Worm (Caenorhabditis elegans) whole organism, L4 larva: ENCODE data around the gene nfya-1.
A peak's percentile ranks its signal among the peaks of the same experiment; 100 is the strongest.

ENCODE experiments used
- D1046.2 ChIP-seq: fragments of 200-800 bp; sonication (Bioruptor generic); IDR thresholded peaks from 2 replicates; pipeline ENCODE4 v1.3.6; 2022; ENCODE audit warnings: missing genetic modification characterization, missing compliant biosample characterization
- F44E2.7 ChIP-seq: fragments of 200-800 bp; sonication (Bioruptor generic); IDR thresholded peaks from 2 replicates; pipeline ENCODE4 v2.1.2; 2022; ENCODE audit warnings: missing genetic modification characterization, missing compliant biosample characterization
- R02D3.7 ChIP-seq: fragments of 150-350 bp; sonication (generic microtip); optimal IDR thresholded peaks from 3 replicates; lab custom pipeline; 2014; ENCODE audit warnings: missing biosample characterization, missing genetic modification characterization
- Y105C5A.15 ChIP-seq: fragments of 200-800 bp; sonication (Bioruptor generic); IDR thresholded peaks from 2 replicates; pipeline ENCODE4 v1.3.6; 2022; ENCODE audit warnings: missing genetic modification characterization, missing compliant biosample characterization
- Y5F2A.4 ChIP-seq: fragments of 200-800 bp; sonication (Bioruptor generic); optimal IDR thresholded peaks from 2 replicates; lab custom pipeline; 2018; ENCODE audit warnings: mild to moderate bottlenecking, missing genetic modification characterization, missing compliant biosample characterization
- ZK546.5 ChIP-seq, 2 experiments: sonication (generic microtip); optimal IDR thresholded peaks; 2 replicates each; lab custom pipeline; 2017; ENCODE audit warnings: missing biosample characterization in 2 of 2, missing genetic modification characterization in 2 of 2
- aha-1 ChIP-seq: fragments of 150-350 bp; peaks from one replicate; lab custom pipeline; 2014; ENCODE audit warnings: missing biosample characterization, missing genetic modification characterization
- ama-1 ChIP-seq: fragments of 150-350 bp; optimal IDR thresholded peaks from 2 replicates; lab custom pipeline; 2014; ENCODE audit warnings: inconsistent platforms, mixed read lengths
- ceh-28 ChIP-seq: fragments of 150-350 bp; optimal IDR thresholded peaks from 2 replicates; lab custom pipeline; 2014; ENCODE audit warnings: missing biosample characterization, missing genetic modification reagents, missing genetic modification characterization
- ceh-32 ChIP-seq: sonication (generic microtip); optimal IDR thresholded peaks from 2 replicates; lab custom pipeline; 2016; ENCODE audit warnings: mild to moderate bottlenecking, missing genetic modification characterization, missing compliant biosample characterization; ENCODE audit not compliant: poor library complexity
- ceh-44 ChIP-seq: fragments of 200-800 bp; sonication (Bioruptor generic); IDR thresholded peaks from 2 replicates; pipeline ENCODE4 v1.3.6; 2022; ENCODE audit warnings: missing genetic modification reagents, missing genetic modification characterization, missing compliant biosample characterization
- daf-16 ChIP-seq, 3 experiments: sonication (generic microtip); optimal IDR thresholded peaks; 2 replicates each; lab custom pipeline; 2016 to 2017; ENCODE audit warnings: missing genetic modification characterization in 3 of 3, missing genetic modification reagents in 3 of 3, mild to moderate bottlenecking in 2 of 3, missing compliant biosample characterization in 2 of 3, missing biosample characterization in 1 of 3, moderate library complexity in 1 of 3
- dmd-6 ChIP-seq: fragments of 200-800 bp; sonication (Bioruptor generic); IDR thresholded peaks from 2 replicates; pipeline ENCODE4 v1.3.6; 2022; ENCODE audit warnings: missing genetic modification reagents, missing genetic modification characterization, missing compliant biosample characterization
- dmd-8 ChIP-seq: fragments of 200-800 bp; sonication (Bioruptor generic); IDR thresholded peaks from 2 replicates; pipeline ENCODE4 v1.3.6; 2022; ENCODE audit warnings: missing genetic modification characterization, missing compliant biosample characterization
- dpl-1 ChIP-seq: fragments of 150-350 bp; optimal IDR thresholded peaks from 2 replicates; lab custom pipeline; 2014; ENCODE audit warnings: missing biosample characterization, missing genetic modification reagents, missing genetic modification characterization
- dve-1 ChIP-seq: sonication (generic microtip); optimal IDR thresholded peaks from 2 replicates; lab custom pipeline; 2017; ENCODE audit warnings: antibody characterized with exemption, mild to moderate bottlenecking, missing genetic modification characterization, missing compliant biosample characterization; ENCODE audit not compliant: insufficient read depth
- egl-27 ChIP-seq: sonication (generic microtip); optimal IDR thresholded peaks from 3 replicates; lab custom pipeline; 2017; ENCODE audit warnings: missing biosample characterization, missing genetic modification reagents, missing genetic modification characterization
- gei-8 ChIP-seq: fragments of 200-800 bp; sonication (Bioruptor generic); optimal IDR thresholded peaks from 2 replicates; lab custom pipeline; 2018; ENCODE audit warnings: mild to moderate bottlenecking, missing genetic modification characterization, missing compliant biosample characterization
- hlh-11 ChIP-seq: fragments of 200-800 bp; sonication (Bioruptor generic); optimal IDR thresholded peaks from 2 replicates; lab custom pipeline; 2018; ENCODE audit warnings: mild to moderate bottlenecking, missing genetic modification characterization, missing compliant biosample characterization
- hlh-30 ChIP-seq: sonication (generic microtip); optimal IDR thresholded peaks from 2 replicates; lab custom pipeline; 2017; ENCODE audit warnings: antibody characterized with exemption, mild to moderate bottlenecking, missing genetic modification characterization, missing compliant biosample characterization; ENCODE audit not compliant: insufficient read depth
- lim-7 ChIP-seq: fragments of 200-800 bp; sonication (Bioruptor generic); IDR thresholded peaks from 2 replicates; pipeline ENCODE4 v1.3.6; 2022; ENCODE audit warnings: missing genetic modification characterization, missing compliant biosample characterization
- lin-15B ChIP-seq: fragments of 150-350 bp; sonication (generic microtip); optimal IDR thresholded peaks from 3 replicates; lab custom pipeline; 2014; ENCODE audit warnings: missing biosample characterization, missing genetic modification characterization
- lin-38 ChIP-seq: fragments of 200-800 bp; sonication (Bioruptor generic); IDR thresholded peaks from 2 replicates; pipeline ENCODE4 v1.3.6; 2022; ENCODE audit warnings: missing genetic modification reagents, missing genetic modification characterization, missing compliant biosample characterization
- lsy-2 ChIP-seq, 2 experiments: fragments of 150-350 bp in 1 of 2; sonication (generic microtip) in 1 of 2; optimal IDR thresholded peaks; 2 replicates each; lab custom pipeline; 2014 to 2017; ENCODE audit warnings: missing biosample characterization in 2 of 2, missing genetic modification characterization in 2 of 2
- mxl-2 ChIP-seq: fragments of 200-800 bp; sonication (Bioruptor generic); conservative IDR thresholded peaks from 2 replicates; pipeline ENCODE4 v1.3.6; 2022; ENCODE audit warnings: missing genetic modification reagents, missing genetic modification characterization, missing compliant biosample characterization
- nhr-10 ChIP-seq: fragments of 150-350 bp; optimal IDR thresholded peaks from 2 replicates; lab custom pipeline; 2014; ENCODE audit warnings: missing biosample characterization, missing genetic modification characterization
- nhr-111 ChIP-seq: fragments of 200-800 bp; sonication (Bioruptor generic); optimal IDR thresholded peaks from 2 replicates; lab custom pipeline; 2018; ENCODE audit warnings: mild to moderate bottlenecking, missing genetic modification characterization, missing compliant biosample characterization
- nhr-28 ChIP-seq: fragments of 150-350 bp; optimal IDR thresholded peaks from 2 replicates; lab custom pipeline; 2014; ENCODE audit warnings: missing biosample characterization, missing genetic modification characterization
- nhr-41 ChIP-seq: fragments of 200-800 bp; sonication (Bioruptor generic); IDR thresholded peaks from 2 replicates; pipeline ENCODE4 v1.3.6; 2022; ENCODE audit warnings: missing genetic modification reagents, missing genetic modification characterization, missing compliant biosample characterization
- nhr-48 ChIP-seq: sonication (generic microtip); optimal IDR thresholded peaks from 2 replicates; lab custom pipeline; 2016; ENCODE audit warnings: mild to moderate bottlenecking, missing genetic modification characterization, missing compliant biosample characterization
- nhr-76 ChIP-seq: fragments of 150-350 bp; optimal IDR thresholded peaks from 2 replicates; lab custom pipeline; 2014; ENCODE audit warnings: missing biosample characterization, missing genetic modification characterization
- nhr-77 ChIP-seq: fragments of 150-350 bp; optimal IDR thresholded peaks from 2 replicates; lab custom pipeline; 2014; ENCODE audit warnings: missing biosample characterization, missing genetic modification characterization
- pha-4 ChIP-seq, 2 experiments: fragments of 150-350 bp in 1 of 2; fragments of 200-800 bp in 1 of 2; sonication (Bioruptor generic) in 1 of 2; IDR thresholded peaks in 1 of 2; optimal IDR thresholded peaks in 1 of 2; 2 replicates each; pipeline versions ENCODE4 v1.3.6 to Lab custom; 2014 to 2022; ENCODE audit warnings: missing genetic modification characterization in 2 of 2, missing genetic modification reagents in 2 of 2, missing biosample characterization in 1 of 2, missing compliant biosample characterization in 1 of 2
- set-16 ChIP-seq: fragments of 200-800 bp; sonication (Bioruptor generic); IDR thresholded peaks from 2 replicates; pipeline ENCODE4 v1.3.6; 2022; ENCODE audit warnings: missing genetic modification reagents, missing genetic modification characterization, missing compliant biosample characterization
- spr-1 ChIP-seq: sonication (generic microtip); optimal IDR thresholded peaks from 2 replicates; lab custom pipeline; 2016; ENCODE audit warnings: mild to moderate bottlenecking, missing genetic modification characterization, missing compliant biosample characterization
- spr-3 ChIP-seq: fragments of 200-800 bp; sonication (Bioruptor generic); optimal IDR thresholded peaks from 2 replicates; lab custom pipeline; 2018; ENCODE audit warnings: mild to moderate bottlenecking, missing genetic modification characterization, missing compliant biosample characterization
- unc-39 ChIP-seq: sonication (generic microtip); optimal IDR thresholded peaks from 2 replicates; lab custom pipeline; 2017; ENCODE audit warnings: missing biosample characterization, missing genetic modification characterization
- unc-62 ChIP-seq, 3 experiments: fragments of 150-350 bp in 1 of 3; sonication (generic microtip); optimal IDR thresholded peaks in 2 of 3; peaks in 1 of 3; 1 replicate in 1 of 3; 2 replicates in 2 of 3; lab custom pipeline; 2014 to 2017; ENCODE audit warnings: missing biosample characterization in 3 of 3, missing genetic modification characterization in 3 of 3, missing genetic modification reagents in 3 of 3, missing genotype in 1 of 3
- vab-7 ChIP-seq: fragments of 200-800 bp; sonication (Bioruptor generic); IDR thresholded peaks from 2 replicates; pipeline ENCODE4 v1.3.6; 2022; ENCODE audit warnings: missing genetic modification reagents, missing genetic modification characterization, missing compliant biosample characterization
- ztf-7 ChIP-seq: fragments of 150-350 bp; optimal IDR thresholded peaks from 2 replicates; lab custom pipeline; 2014; ENCODE audit warnings: missing biosample characterization, missing genetic modification characterization

nfya-1 gene

ce11 chrX:11987900-11988364 lies 41.3 kb upstream of the nfya-1 start, which contains the start of gene C49F5.6:
TSS of gene C49F5.6 (plus strand) at chrX:11988314.
- TF ChIP-seq nhr-41 (GFP tag; lab: Robert Waterston, UW) (no peak), daf-16 (GFP tag; optimal IDR thresholded peaks at IDR 0.05; lab: Kevin White, UChicago) (peak in 1 of 2 experiments; percentile 28), daf-16 (tag; optimal IDR thresholded peaks at IDR 0.05; lab: Kevin White, UChicago) (no peak), nhr-111 (no peak), set-16 (GFP tag; lab: Robert Waterston, UW) (no peak), lin-15B (tag; lab: Kevin White, UChicago) (no peak), lsy-2 (tag; optimal IDR thresholded peaks at IDR 0.05; lab: Kevin White, UChicago) (no peak), dpl-1 (GFP tag; lab: Kevin White, UChicago) (no peak)

DNA sequence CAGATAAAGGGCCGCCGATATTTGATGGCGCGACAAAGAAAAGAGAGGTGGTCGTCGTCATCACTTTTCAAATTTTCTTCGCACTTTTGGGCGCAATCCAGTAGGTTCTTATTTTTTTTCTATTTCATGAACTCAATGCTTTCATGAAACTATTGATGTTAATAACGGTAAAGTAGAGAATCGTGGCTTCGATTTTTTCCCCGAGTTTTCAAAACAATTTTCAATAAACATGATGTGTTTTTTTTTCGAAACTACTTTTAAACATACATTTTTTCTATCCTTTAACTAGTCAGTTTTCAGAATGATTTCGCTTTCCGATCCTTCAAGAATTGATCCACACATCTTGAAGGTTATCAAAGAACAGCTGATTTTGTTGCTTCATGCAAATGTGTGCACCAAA lies 39.2 kb upstream of the nfya-1 start, which contains the start of gene C49F5.5:
Gene C49F5.5 (plus strand): TSS at position 301 of the 400 bp plus-strand sequence.
- TF ChIP-seq aha-1 (peak; percentile 35), egl-27 (tag; lab: Kevin White, UChicago) (no peak)

DNA sequence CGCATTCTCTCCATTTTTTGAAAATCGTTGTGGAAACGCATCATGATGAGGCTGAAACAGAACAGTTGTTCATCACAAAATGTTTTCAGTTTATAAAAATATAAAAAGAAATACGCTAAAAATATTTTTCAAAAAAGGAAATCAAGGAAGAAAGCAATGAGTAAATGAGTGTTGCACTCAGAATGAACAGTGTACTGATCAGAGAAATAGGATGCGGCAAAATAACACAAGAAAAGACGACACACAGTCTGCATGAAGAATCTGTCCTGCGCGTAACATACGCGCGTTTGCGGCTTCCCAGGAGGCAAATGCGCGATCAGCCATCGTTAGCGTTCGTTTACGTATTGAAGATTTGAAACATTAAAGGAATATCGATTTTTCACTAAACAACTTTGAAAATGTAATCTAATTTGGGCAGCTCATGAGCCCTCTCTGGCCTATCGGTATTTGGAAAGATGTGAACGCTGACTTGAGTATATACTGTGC lies 37.0 kb upstream of the nfya-1 start, which contains the start of gene C49F5.3:
Gene C49F5.3 (minus strand): TSS at position 51 of the 486 bp plus-strand sequence.
- no peak for TF ChIP-seq set-16 (GFP tag; lab: Robert Waterston, UW)
- TF ChIP-seq ZK546.5 (tag; optimal IDR thresholded peaks at IDR 0.05; lab: Kevin White, UChicago), result no peak
- TF ChIP-seq gei-8 (GFP tag; lab: Kevin White, UChicago), result no peak
- no peak for TF ChIP-seq dmd-6 (GFP tag; lab: Robert Waterston, UW)
- TF ChIP-seq R02D3.7 (tag; lab: Kevin White, UChicago), result no peak
- TF ChIP-seq spr-3 (GFP tag; lab: Kevin White, UChicago), result no peak
- TF ChIP-seq nhr-77, result no peak
- no peak for TF ChIP-seq unc-62 (GFP tag; optimal IDR thresholded peaks at IDR 0.05 in 1 of 2; lab: Kevin White, UChicago)
- no peak for TF ChIP-seq unc-62 (tag; optimal IDR thresholded peaks at IDR 0.05; lab: Kevin White, UChicago)
- no peak for TF ChIP-seq ceh-32
- TF ChIP-seq pha-4 (GFP tag; IDR thresholded peaks at IDR 0.05; lab: Robert Waterston, UW), result no peak
- TF ChIP-seq pha-4 (tag; optimal IDR thresholded peaks at IDR 0.05; lab: Kevin White, UChicago), result no peak
- TF ChIP-seq nhr-10 (tag; lab: Kevin White, UChicago), result no peak
- TF ChIP-seq, all 104 proteins: peak for 0

ce11 chrX:11982065-11982464 lies 35.4 kb upstream of the nfya-1 start, which contains the start of gene nhr-167:
TSS of gene nhr-167 (minus strand) at chrX:11982085.
- TF ChIP-seq vab-7 (GFP tag; lab: Robert Waterston, UW), result no peak
- no peak for TF ChIP-seq lim-7 (GFP tag; lab: Robert Waterston, UW)
- TF ChIP-seq dmd-8, result no peak
- no peak for TF ChIP-seq ztf-7 (tag; lab: Kevin White, UChicago)
- TF ChIP-seq lin-38, result no peak
- TF ChIP-seq D1046.2 (GFP tag; lab: Robert Waterston, UW), result no peak
- TF ChIP-seq hlh-11 (tag; lab: Kevin White, UChicago), result no peak
- no peak for TF ChIP-seq unc-39 (tag; lab: Kevin White, UChicago)
- no peak for TF ChIP-seq nhr-28 (tag; lab: Kevin White, UChicago)
- TF ChIP-seq Y5F2A.4 (GFP tag; lab: Kevin White, UChicago), result no peak

DNA sequence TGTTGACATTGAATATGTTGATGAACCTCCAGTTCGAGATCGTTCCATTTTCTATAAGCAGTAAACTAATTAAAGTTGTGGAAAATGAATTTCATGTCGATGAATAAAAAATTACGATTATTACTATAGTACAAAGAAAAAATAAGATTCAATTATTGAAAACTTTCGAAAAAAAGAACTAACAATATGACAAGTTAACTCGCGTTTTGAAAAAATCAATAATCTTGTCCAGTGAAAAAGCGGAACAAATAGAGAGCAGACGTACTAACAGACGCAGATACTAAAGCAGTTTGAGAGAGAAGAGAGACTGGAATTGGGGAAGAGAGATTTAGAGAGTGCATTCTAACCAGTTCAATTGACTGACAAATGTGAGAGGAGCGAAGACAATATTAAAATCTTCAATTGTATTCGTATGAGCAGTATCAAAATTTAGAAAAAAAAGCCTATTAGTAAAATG lies 28.0 kb upstream of the nfya-1 start, which contains the start of gene set-6:
Gene set-6 (minus strand): TSS at position 51 of the 457 bp plus-strand sequence.
- TF ChIP-seq hlh-30 (peak; percentile 2), Y105C5A.15 (no peak), spr-1 (no peak), ceh-44 (GFP tag; lab: Robert Waterston, UW) (no peak), spr-3 (GFP tag; lab: Kevin White, UChicago) (no peak), unc-62 (GFP tag; optimal IDR thresholded peaks at IDR 0.05 in 1 of 2; lab: Kevin White, UChicago) (peak in 1 of 2 experiments; percentile 87), unc-62 (tag; optimal IDR thresholded peaks at IDR 0.05; lab: Kevin White, UChicago) (no peak), dve-1 (peak; percentile 52), aha-1 (no peak), F44E2.7 (GFP tag; lab: Robert Waterston, UW) (no peak), ama-1 (lab: Kevin White, UChicago) (no peak), nhr-48 (no peak), ceh-28 (peak; percentile 57), mxl-2 (GFP tag; lab: Robert Waterston, UW) (no peak), ztf-7 (tag; lab: Kevin White, UChicago) (peak; percentile 41), nhr-76 (tag; lab: Kevin White, UChicago) (no peak), lim-7 (GFP tag; lab: Robert Waterston, UW) (no peak)
- TF ChIP-seq, all 104 proteins: peak for 5
